Worm (Caenorhabditis elegans) whole organism, L1 larva: ENCODE measurements around the gene acd-3.
A peak's percentile ranks its signal among the peaks of the same experiment; 100 is the strongest.

Source experiments
- Y116A8C.19 ChIP-seq: sonication (generic microtip); optimal IDR thresholded peaks from 2 replicates; lab custom pipeline; 2016; ENCODE audit warnings: missing compliant biosample characterization, missing genetic modification characterization, borderline replicate concordance
- aha-1 ChIP-seq: fragments of 150-350 bp; optimal IDR thresholded peaks from 2 replicates; lab custom pipeline; 2014; ENCODE audit warnings: missing biosample characterization, missing genetic modification characterization
- alr-1 ChIP-seq: fragments of 200-800 bp; sonication (Bioruptor generic); optimal IDR thresholded peaks from 2 replicates; lab custom pipeline; 2018; ENCODE audit warnings: borderline replicate concordance, mild to moderate bottlenecking, missing genetic modification characterization, missing compliant biosample characterization
- aly-2 ChIP-seq: fragments of 150-350 bp; optimal IDR thresholded peaks from 2 replicates; lab custom pipeline; 2014; ENCODE audit warnings: missing biosample characterization, missing genetic modification characterization
- blmp-1 ChIP-seq: fragments of 150-350 bp; optimal IDR thresholded peaks from 2 replicates; lab custom pipeline; 2014; ENCODE audit warnings: missing biosample characterization, missing genetic modification characterization
- ceh-63 ChIP-seq: fragments of 200-800 bp; sonication (Bioruptor generic); optimal IDR thresholded peaks from 2 replicates; lab custom pipeline; 2018; ENCODE audit warnings: mild to moderate bottlenecking, missing genetic modification characterization, missing compliant biosample characterization
- ceh-82 ChIP-seq, 3 experiments: fragments of 150-350 bp in 1 of 3; sonication (generic microtip) in 2 of 3; optimal IDR thresholded peaks; 2 replicates each; lab custom pipeline; 2014 to 2017; ENCODE audit warnings: missing biosample characterization in 3 of 3, missing genetic modification characterization in 3 of 3
- ceh-88 ChIP-seq: fragments of 200-800 bp; sonication (Bioruptor generic); IDR thresholded peaks from 2 replicates; pipeline ENCODE4 v1.3.6; 2022; ENCODE audit warnings: missing genetic modification characterization, missing compliant biosample characterization
- ceh-90 ChIP-seq: sonication (generic microtip); optimal IDR thresholded peaks from 2 replicates; lab custom pipeline; 2016; ENCODE audit warnings: missing genetic modification characterization, missing compliant biosample characterization
- dpl-1 ChIP-seq, 3 experiments: fragments of 150-350 bp in 2 of 3; sonication (generic microtip) in 1 of 3; optimal IDR thresholded peaks; 2 replicates each; lab custom pipeline; 2014 to 2017; ENCODE audit warnings: missing biosample characterization in 3 of 3, missing genetic modification characterization in 3 of 3, missing genetic modification reagents in 3 of 3
- dsc-1 ChIP-seq: sonication (generic microtip); optimal IDR thresholded peaks from 2 replicates; lab custom pipeline; 2016; ENCODE audit warnings: mild to moderate bottlenecking, missing genetic modification characterization, missing compliant biosample characterization
- efl-1 ChIP-seq, 4 experiments: fragments of 150-350 bp; optimal IDR thresholded peaks in 3 of 4; peaks in 1 of 4; 1 replicate in 1 of 4; 2 replicates in 3 of 4; lab custom pipeline; 2014; ENCODE audit warnings: missing biosample characterization in 2 of 4, missing genetic modification characterization in 2 of 4, missing genetic modification reagents in 2 of 4
- elt-2 ChIP-seq: sonication (generic microtip); optimal IDR thresholded peaks from 2 replicates; lab custom pipeline; 2016; ENCODE audit warnings: missing genetic modification characterization, mild to moderate bottlenecking, inconsistent platforms, missing compliant biosample characterization, missing genetic modification reagents
- elt-3 ChIP-seq, 6 experiments: fragments of 150-350 bp in 1 of 6; sonication (generic microtip); optimal IDR thresholded peaks; 2 replicates each; lab custom pipeline; 2017 to 2018; ENCODE audit warnings: missing biosample characterization in 6 of 6, missing genetic modification characterization in 6 of 6, inconsistent platforms in 1 of 6
- ets-5 ChIP-seq: fragments of 200-800 bp; sonication (Bioruptor generic); IDR thresholded peaks from 2 replicates; pipeline ENCODE4 v1.3.6; 2022; ENCODE audit warnings: missing genetic modification characterization, missing compliant biosample characterization
- fkh-4 ChIP-seq: sonication (generic microtip); optimal IDR thresholded peaks from 2 replicates; lab custom pipeline; 2016; ENCODE audit warnings: missing compliant biosample characterization, missing genetic modification characterization, borderline replicate concordance
- fos-1 ChIP-seq: fragments of 150-350 bp; optimal IDR thresholded peaks from 2 replicates; lab custom pipeline; 2014; ENCODE audit warnings: missing biosample characterization, missing genetic modification characterization
- grh-1 ChIP-seq: fragments of 200-800 bp; sonication (Bioruptor generic); IDR thresholded peaks from 2 replicates; pipeline ENCODE4 v1.3.6; 2022; ENCODE audit warnings: missing genetic modification reagents, missing genetic modification characterization, missing compliant biosample characterization
- isw-1 ChIP-seq: fragments of 200-800 bp; sonication (Bioruptor generic); IDR thresholded peaks from 2 replicates; pipeline ENCODE4 v1.3.6; 2022; ENCODE audit warnings: missing genetic modification characterization, missing compliant biosample characterization
- lin-13 ChIP-seq: fragments of 150-350 bp; optimal IDR thresholded peaks from 2 replicates; lab custom pipeline; 2014; ENCODE audit warnings: missing biosample characterization, missing genetic modification reagents, missing genetic modification characterization
- lin-15B ChIP-seq: fragments of 150-350 bp; sonication (generic microtip); optimal IDR thresholded peaks from 3 replicates; lab custom pipeline; 2014; ENCODE audit warnings: missing biosample characterization, missing genetic modification characterization
- mef-2 ChIP-seq: fragments of 150-350 bp; optimal IDR thresholded peaks from 2 replicates; lab custom pipeline; 2014; ENCODE audit warnings: missing biosample characterization, missing genetic modification characterization
- nhr-11 ChIP-seq: fragments of 150-350 bp; optimal IDR thresholded peaks from 2 replicates; lab custom pipeline; 2014; ENCODE audit warnings: missing biosample characterization, missing genetic modification characterization
- nhr-20 ChIP-seq: sonication (generic microtip); optimal IDR thresholded peaks from 2 replicates; lab custom pipeline; 2016; ENCODE audit warnings: mild to moderate bottlenecking, missing genetic modification characterization, missing compliant biosample characterization
- nhr-28 ChIP-seq: fragments of 150-350 bp; optimal IDR thresholded peaks from 2 replicates; lab custom pipeline; 2014; ENCODE audit warnings: missing biosample characterization, missing genetic modification characterization
- nhr-77 ChIP-seq: fragments of 150-350 bp; optimal IDR thresholded peaks from 2 replicates; lab custom pipeline; 2014; ENCODE audit warnings: missing biosample characterization, missing genetic modification characterization
- nhr-84 ChIP-seq: sonication (generic microtip); optimal IDR thresholded peaks from 2 replicates; lab custom pipeline; 2017; ENCODE audit warnings: missing biosample characterization, missing genetic modification characterization
- nhr-90 ChIP-seq: sonication (generic microtip); optimal IDR thresholded peaks from 2 replicates; lab custom pipeline; 2016; ENCODE audit warnings: mild to moderate bottlenecking, missing genetic modification characterization, missing compliant biosample characterization; ENCODE audit not compliant: poor library complexity
- pag-3 ChIP-seq: sonication (generic microtip); optimal IDR thresholded peaks from 2 replicates; lab custom pipeline; 2017; ENCODE audit warnings: missing genetic modification characterization, mild to moderate bottlenecking, missing compliant biosample characterization, antibody characterized with exemption, borderline replicate concordance; ENCODE audit not compliant: insufficient read depth
- rnt-1 ChIP-seq: sonication (generic microtip); optimal IDR thresholded peaks from 2 replicates; lab custom pipeline; 2016; ENCODE audit warnings: mild to moderate bottlenecking, missing genetic modification characterization, moderate library complexity, missing compliant biosample characterization
- skn-1 ChIP-seq: fragments of 150-350 bp; optimal IDR thresholded peaks from 2 replicates; lab custom pipeline; 2014; ENCODE audit warnings: missing biosample characterization, missing genetic modification characterization
- snpc-4 ChIP-seq: fragments of 150-350 bp; optimal IDR thresholded peaks from 2 replicates; lab custom pipeline; 2014; ENCODE audit warnings: missing biosample characterization, missing genetic modification characterization
- snu-23 ChIP-seq: sonication (generic microtip); optimal IDR thresholded peaks from 2 replicates; lab custom pipeline; 2016; ENCODE audit warnings: missing genetic modification characterization, missing compliant biosample characterization
- sptf-1 ChIP-seq: fragments of 150-350 bp; optimal IDR thresholded peaks from 2 replicates; lab custom pipeline; 2014; ENCODE audit warnings: missing biosample characterization, missing genetic modification characterization
- swsn-7 ChIP-seq: sonication (generic microtip); optimal IDR thresholded peaks from 2 replicates; lab custom pipeline; 2016; ENCODE audit warnings: missing genetic modification characterization, missing compliant biosample characterization
- tbx-2 ChIP-seq: sonication (generic microtip); optimal IDR thresholded peaks from 2 replicates; lab custom pipeline; 2016; ENCODE audit warnings: missing genetic modification characterization, missing compliant biosample characterization
- tlp-1 ChIP-seq: fragments of 150-350 bp; optimal IDR thresholded peaks from 2 replicates; lab custom pipeline; 2014; ENCODE audit warnings: missing biosample characterization, missing genetic modification characterization
- unc-130 ChIP-seq: fragments of 150-350 bp; optimal IDR thresholded peaks from 2 replicates; lab custom pipeline; 2017; ENCODE audit warnings: missing biosample characterization, missing genetic modification characterization, inconsistent platforms
- unc-62 ChIP-seq: fragments of 150-350 bp; optimal IDR thresholded peaks from 2 replicates; lab custom pipeline; 2014; ENCODE audit warnings: missing biosample characterization, missing genetic modification reagents, missing genetic modification characterization
- unc-86 ChIP-seq: sonication (generic microtip); optimal IDR thresholded peaks from 2 replicates; lab custom pipeline; 2016; ENCODE audit warnings: missing genetic modification characterization, missing compliant biosample characterization
- unc-98 ChIP-seq: fragments of 200-800 bp; sonication (Bioruptor generic); IDR thresholded peaks from 2 replicates; pipeline ENCODE4 v1.3.6; 2022; ENCODE audit warnings: missing genetic modification characterization, missing compliant biosample characterization
- vab-15 ChIP-seq: sonication (generic microtip); optimal IDR thresholded peaks from 2 replicates; lab custom pipeline; 2017; ENCODE audit warnings: missing genotype, mild to moderate bottlenecking, missing genetic modification characterization, missing compliant biosample characterization
- xbp-1 ChIP-seq: sonication (generic microtip); optimal IDR thresholded peaks from 2 replicates; lab custom pipeline; 2016; ENCODE audit warnings: missing genetic modification characterization, missing compliant biosample characterization
- zip-4 ChIP-seq: fragments of 200-800 bp; sonication (Bioruptor generic); optimal IDR thresholded peaks from 2 replicates; lab custom pipeline; 2018; ENCODE audit warnings: mild to moderate bottlenecking, missing genetic modification characterization, moderate library complexity, missing compliant biosample characterization
- ztf-4 ChIP-seq: fragments of 150-350 bp; optimal IDR thresholded peaks from 2 replicates; lab custom pipeline; 2014; ENCODE audit warnings: missing biosample characterization, missing genetic modification characterization

Gene acd-3

ce11 chrX:14818464-14819259, 30.4 kb upstream of the acd-3 start, which contains the start of gene epn-1 (continued):
- peak; percentile 95 for TF ChIP-seq elt-2 (tag; lab: Kevin White, UChicago)
- TF ChIP-seq nhr-77 (tag; lab: Kevin White, UChicago): peak; percentile 97
- peak; percentile 92 for TF ChIP-seq ztf-4 (tag; lab: Kevin White, UChicago)
- TF ChIP-seq dsc-1 (tag; lab: Kevin White, UChicago): peak; percentile 98
- TF ChIP-seq nhr-28 (tag; lab: Kevin White, UChicago): peak; percentile 32
- TF ChIP-seq unc-130: peak; percentile 82
- no peak for TF ChIP-seq unc-62 (GFP tag; lab: Kevin White, UChicago)
- TF ChIP-seq rnt-1 (tag; lab: Kevin White, UChicago): peak; percentile 94
- TF ChIP-seq, all 84 proteins: peak for 68

ce11 chrX:14819495-14819894, 29.6 kb upstream of the acd-3 start:
- TF ChIP-seq grh-1 (GFP tag; lab: Robert Waterston, UW) (peak; percentile 67), zip-4 (GFP tag; lab: Kevin White, UChicago) (peak; percentile 30), blmp-1 (tag; lab: Kevin White, UChicago) (peak; percentile 31), snu-23 (GFP tag; lab: Kevin White, UChicago) (no peak), ztf-4 (tag; lab: Kevin White, UChicago) (peak; percentile 25), tlp-1 (no peak), aha-1 (no peak)

DNA sequence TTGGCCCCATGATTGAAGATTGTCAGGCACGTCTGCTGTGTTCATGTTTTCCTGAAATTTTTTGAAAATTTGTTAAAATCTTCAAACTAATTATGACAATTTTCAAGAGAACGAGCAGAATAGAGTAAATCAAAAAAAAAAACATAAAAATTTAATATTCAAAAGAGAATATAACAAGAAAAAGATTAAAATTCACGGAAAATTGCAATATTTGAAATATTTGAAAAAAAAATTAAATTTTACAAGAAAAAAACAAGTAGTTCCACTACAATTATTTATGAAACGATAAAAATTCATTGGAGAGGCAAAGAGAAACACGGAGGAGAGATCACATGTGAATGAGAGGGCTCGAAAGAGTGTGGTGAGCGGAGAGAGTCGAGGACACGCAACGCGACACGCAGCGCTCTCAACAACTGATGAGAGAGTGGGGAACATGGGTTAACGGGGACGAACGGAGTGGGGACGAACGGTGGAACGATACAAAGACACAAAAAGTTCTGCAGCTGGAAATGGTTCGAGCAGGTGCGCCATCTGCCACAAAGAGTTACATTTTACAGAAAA, 24.5 kb upstream of the acd-3 start, which contains the start of gene mbk-1:
Gene mbk-1 (minus strand): TSS at position 51 of the 561 bp plus-strand sequence.
- TF ChIP-seq fos-1: no peak
- no peak for TF ChIP-seq aly-2 (tag; lab: Kevin White, UChicago)
- peak in 2 of 3 experiments; percentile 28 to 41 for TF ChIP-seq dpl-1 (GFP tag; optimal IDR thresholded peaks at IDR 0.05; lab: Kevin White, UChicago)
- TF ChIP-seq fkh-4 (tag; lab: Kevin White, UChicago): no peak
- TF ChIP-seq sptf-1 (tag; lab: Kevin White, UChicago): no peak
- TF ChIP-seq ceh-90 (tag; lab: Kevin White, UChicago): no peak
- TF ChIP-seq unc-62 (GFP tag; lab: Kevin White, UChicago): no peak
- no peak for TF ChIP-seq unc-98 (GFP tag; lab: Robert Waterston, UW)
- no peak for TF ChIP-seq pag-3 (tag; lab: Kevin White, UChicago)
- TF ChIP-seq mef-2: no peak
- no peak for TF ChIP-seq isw-1 (GFP tag; lab: Robert Waterston, UW)
- TF ChIP-seq ceh-82 (tag; optimal IDR thresholded peaks at IDR 0.05; lab: Kevin White, UChicago): peak in 2 of 3 experiments; percentile 11 to 59
- TF ChIP-seq grh-1 (GFP tag; lab: Robert Waterston, UW): peak; percentile 40
- no peak for TF ChIP-seq lin-13 (GFP tag; lab: Kevin White, UChicago)
- TF ChIP-seq tlp-1: no peak
- TF ChIP-seq Y116A8C.19 (tag; lab: Kevin White, UChicago): no peak
- TF ChIP-seq rnt-1 (tag; lab: Kevin White, UChicago): no peak
- TF ChIP-seq skn-1 (tag; lab: Kevin White, UChicago): peak; percentile 53
- TF ChIP-seq vab-15 (tag; lab: Kevin White, UChicago): no peak
- TF ChIP-seq nhr-90: peak; percentile 54
- peak; percentile 35 for TF ChIP-seq blmp-1 (tag; lab: Kevin White, UChicago)
- TF ChIP-seq ceh-88 (GFP tag; lab: Robert Waterston, UW): no peak
- TF ChIP-seq unc-86 (tag; lab: Kevin White, UChicago): peak; percentile 43
- peak; percentile 76 for TF ChIP-seq swsn-7
- no peak for TF ChIP-seq nhr-11
- TF ChIP-seq snpc-4 (tag; lab: Kevin White, UChicago): no peak
- TF ChIP-seq efl-1 (optimal IDR thresholded peaks at IDR 0.05; lab: Kevin White, UChicago): peak; percentile 39 to 74
- TF ChIP-seq efl-1 (GFP tag; optimal IDR thresholded peaks at IDR 0.05 in 1 of 2; lab: Kevin White, UChicago): peak; percentile 10 to 35
- TF ChIP-seq tbx-2 (tag; lab: Kevin White, UChicago): peak; percentile 60
- TF ChIP-seq lin-15B (tag; lab: Kevin White, UChicago): no peak
- TF ChIP-seq elt-2 (tag; lab: Kevin White, UChicago): peak; percentile 56
- no peak for TF ChIP-seq nhr-84 (tag; lab: Kevin White, UChicago)
- peak; percentile 31 for TF ChIP-seq xbp-1 (tag; lab: Kevin White, UChicago)
- peak in 2 of 6 experiments; percentile 5 to 13 for TF ChIP-seq elt-3 (tag; optimal IDR thresholded peaks at IDR 0.05; lab: Kevin White, UChicago)
- TF ChIP-seq ets-5 (GFP tag; lab: Robert Waterston, UW): no peak
- TF ChIP-seq ceh-63 (GFP tag; lab: Kevin White, UChicago): no peak
- peak; percentile 83 for TF ChIP-seq nhr-20 (tag; lab: Kevin White, UChicago)
- TF ChIP-seq alr-1 (tag; lab: Kevin White, UChicago): no peak
